Worm (Caenorhabditis elegans): Measurements from ENCODE around the gene F46C5.9.

- TF ChIP-seq unc-130 (GFP tag; optimal IDR thresholded peaks at IDR 0.05): no peak
- no peak for TF ChIP-seq pha-4 (tag; optimal IDR thresholded peaks at IDR 0.05)
- TF ChIP-seq xnd-1 (tag; optimal IDR thresholded peaks at IDR 0.05): no peak
- TF ChIP-seq ceh-79 (tag; optimal IDR thresholded peaks at IDR 0.05): no peak
- TF ChIP-seq ama-1 (optimal IDR thresholded peaks at IDR 0.05): no peak
- no peak for TF ChIP-seq ama-1 (GFP tag; optimal IDR thresholded peaks at IDR 0.05)
- no peak for TF ChIP-seq nhr-90 (tag; optimal IDR thresholded peaks at IDR 0.05)
- TF ChIP-seq hmg-20 (GFP tag; IDR thresholded peaks at IDR 0.05): no peak
- TF ChIP-seq snpc-4 (GFP tag; optimal IDR thresholded peaks at IDR 0.05): no peak
- no peak for TF ChIP-seq snpc-4 (tag; optimal IDR thresholded peaks at IDR 0.05)
- no peak for TF ChIP-seq D2030.7 (GFP tag; IDR thresholded peaks at IDR 0.05)
- no peak for TF ChIP-seq madf-8 (GFP tag; conservative IDR thresholded peaks at IDR 0.05)
- TF ChIP-seq T26A5.8 (tag; optimal IDR thresholded peaks at IDR 0.05): no peak
- TF ChIP-seq F39B2.1 (GFP tag; IDR thresholded peaks at IDR 0.05): no peak
- TF ChIP-seq hmg-1.2 (GFP tag; IDR thresholded peaks at IDR 0.05): no peak
Measured at ce11 chrII:8764332-8764731, 46.2 kb downstream of the F46C5.9 start.
